1 fruit fly cellular context compared by ENCODE assay signal in the genomic region with DNA sequence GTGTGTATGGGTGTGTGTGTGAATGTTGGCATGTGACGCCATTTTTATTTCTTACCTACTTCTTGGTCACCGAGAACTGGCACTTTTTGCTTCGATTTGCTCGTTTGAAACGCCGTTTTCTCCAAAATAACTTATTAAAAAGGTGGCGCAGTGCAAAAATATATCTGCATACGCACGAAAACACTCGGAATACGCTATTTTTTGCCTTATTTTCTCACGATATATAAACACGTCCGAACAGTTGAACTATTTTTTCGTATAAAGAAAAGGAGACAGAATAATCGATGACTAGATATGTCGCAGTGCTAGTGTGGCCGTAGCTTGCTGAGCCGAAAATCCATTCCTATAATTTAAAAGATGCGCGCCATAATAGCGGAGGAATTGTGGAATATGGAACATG.
TF ChIP-seq lines count a peak whose summit lies in the region.

Gene CG6700 (minus strand): TSS at position 272 of the 400 bp plus-strand sequence.

TF ChIP-seq in whole organism, embryonic, 481 proteins besides CTCF, POLR2A, EP300 and RAD21 (continued from another document):
- TF ChIP-seq HmgZ (tag; optimal IDR thresholded peaks at IDR 0.05; lab: Kevin White, UChicago) (peak; percentile 30), cg (GFP tag; optimal IDR thresholded peaks at IDR 0.05; lab: Kevin White, UChicago) (peak; percentile 88), CG5953 (GFP tag; IDR thresholded peaks at IDR 0.05; lab: Robert Waterston, UW) (no peak), CG3726 (GFP tag; IDR thresholded peaks at IDR 0.05; lab: Robert Waterston, UW) (no peak), exex (tag; optimal IDR thresholded peaks at IDR 0.05; lab: Kevin White, UChicago) (no peak), CG4617 (GFP tag; optimal IDR thresholded peaks at IDR 0.05; lab: Kevin White, UChicago; ENCODE audit: borderline replicate concordance) (peak; percentile 69), gro (GFP tag; optimal IDR thresholded peaks at IDR 0.05; lab: Kevin White, UChicago) (peak; percentile 49), MESR4 (GFP tag; optimal IDR thresholded peaks at IDR 0.05; lab: Kevin White, UChicago) (peak; percentile 98), pzg (GFP tag; optimal IDR thresholded peaks at IDR 0.05; lab: Kevin White, UChicago) (peak; percentile 64), Max (GFP tag; optimal IDR thresholded peaks at IDR 0.05; lab: Kevin White, UChicago) (peak; percentile 11), YL-1 (GFP tag; optimal IDR thresholded peaks at IDR 0.05; lab: Kevin White, UChicago) (peak; percentile 98), CG7556 (GFP tag; optimal IDR thresholded peaks at IDR 0.05; lab: Kevin White, UChicago) (no peak), nerfin-1 (tag; optimal IDR thresholded peaks at IDR 0.05; lab: Kevin White, UChicago) (peak; percentile 98), Dek (tag; optimal IDR thresholded peaks at IDR 0.05; lab: Kevin White, UChicago) (no peak), gfzf (GFP tag; optimal IDR thresholded peaks at IDR 0.05; lab: Kevin White, UChicago) (peak; percentile 82), Bgb (GFP tag; IDR thresholded peaks at IDR 0.05; lab: Robert Waterston, UW; ENCODE audit: partially characterized antibody) (no peak), CG9797 (GFP tag; optimal IDR thresholded peaks at IDR 0.05; lab: Kevin White, UChicago) (peak; percentile 75), CG13624 (GFP tag; optimal IDR thresholded peaks at IDR 0.05; lab: Kevin White, UChicago) (peak; percentile 28), Dp (GFP tag; optimal IDR thresholded peaks at IDR 0.05; lab: Kevin White, UChicago) (peak; percentile 92), inv (GFP tag; IDR thresholded peaks at IDR 0.05; lab: Robert Waterston, UW; ENCODE audit: partially characterized antibody) (no peak), CG13424 (tag; optimal IDR thresholded peaks at IDR 0.05; lab: Kevin White, UChicago) (no peak), Dref (GFP tag; IDR thresholded peaks at IDR 0.05; lab: Robert Waterston, UW) (peak; percentile 59), hkb (optimal IDR thresholded peaks at IDR 0.05; lab: Kevin White, UChicago) (no peak), hkb (GFP tag; IDR thresholded peaks at IDR 0.05; lab: Robert Waterston, UW) (0 out of 2 replicates have a peak, but pooled peaks have one; percentile 17), cad (GFP tag; optimal IDR thresholded peaks at IDR 0.05; lab: Kevin White, UChicago) (no peak), tll (GFP tag; optimal IDR thresholded peaks at IDR 0.05; lab: Kevin White, UChicago) (no peak), CG4282 (GFP tag; optimal IDR thresholded peaks at IDR 0.05; lab: Kevin White, UChicago) (no peak), CG18764 (GFP tag; optimal IDR thresholded peaks at IDR 0.05; lab: Kevin White, UChicago) (no peak), Dip2 (GFP tag; IDR thresholded peaks at IDR 0.05; lab: Robert Waterston, UW) (no peak), sug (tag; optimal IDR thresholded peaks at IDR 0.05; lab: Kevin White, UChicago) (no peak), prd (optimal IDR thresholded peaks at IDR 0.05; lab: Kevin White, UChicago) (no peak), prd (GFP tag; IDR thresholded peaks at IDR 0.05; lab: Robert Waterston, UW) (no peak), CkIIα-i1 (GFP tag; IDR thresholded peaks at IDR 0.05; lab: Robert Waterston, UW) (no peak), dm (GFP tag; optimal IDR thresholded peaks at IDR 0.05; lab: Kevin White, UChicago) (peak; percentile 9), CG1024 (GFP tag; IDR thresholded peaks at IDR 0.05; lab: Robert Waterston, UW) (no peak), CG34376 (GFP tag; optimal IDR thresholded peaks at IDR 0.05; lab: Kevin White, UChicago) (peak; percentile 55), lov (optimal IDR thresholded peaks at IDR 0.05; lab: Kevin White, UChicago) (no peak), lov (GFP tag; IDR thresholded peaks at IDR 0.05; lab: Robert Waterston, UW) (no peak), CG2116 (GFP tag; optimal IDR thresholded peaks at IDR 0.05; lab: Kevin White, UChicago) (peak; percentile 42), kay (GFP tag; optimal IDR thresholded peaks at IDR 0.05; lab: Kevin White, UChicago) (peak; percentile 63), CG3995 (GFP tag; optimal IDR thresholded peaks at IDR 0.05; lab: Kevin White, UChicago) (peak; percentile 20), CG11723 (GFP tag; optimal IDR thresholded peaks at IDR 0.05; lab: Kevin White, UChicago) (no peak), CG13287 (GFP tag; IDR thresholded peaks at IDR 0.05; lab: Robert Waterston, UW; ENCODE audit: partially characterized antibody) (peak; percentile 45), CG4328 (GFP tag; optimal IDR thresholded peaks at IDR 0.05; lab: Kevin White, UChicago) (no peak), Ravus (GFP tag; IDR thresholded peaks at IDR 0.05; lab: Robert Waterston, UW) (no peak), D (optimal IDR thresholded peaks at IDR 0.05; lab: Kevin White, UChicago) (peak; percentile 41), D (GFP tag; optimal IDR thresholded peaks at IDR 0.05; lab: Kevin White, UChicago) (no peak), al (GFP tag; IDR thresholded peaks at IDR 0.05; lab: Robert Waterston, UW) (no peak), CG17829 (tag; optimal IDR thresholded peaks at IDR 0.05; lab: Kevin White, UChicago) (peak; percentile 9), Ets97D (GFP tag; optimal IDR thresholded peaks at IDR 0.05; lab: Kevin White, UChicago) (peak; percentile 17), sim (GFP tag; IDR thresholded peaks at IDR 0.05; lab: Robert Waterston, UW) (no peak), Hsf (GFP tag; optimal IDR thresholded peaks at IDR 0.05; lab: Kevin White, UChicago) (no peak), wdn (GFP tag; IDR thresholded peaks at IDR 0.05; lab: Robert Waterston, UW) (no peak), NC2β (GFP tag; optimal IDR thresholded peaks at IDR 0.05; lab: Kevin White, UChicago) (no peak), CG10565 (GFP tag; optimal IDR thresholded peaks at IDR 0.05; lab: Kevin White, UChicago) (no peak), CG10274 (GFP tag; optimal IDR thresholded peaks at IDR 0.05; lab: Kevin White, UChicago) (no peak), CG11093 (GFP tag; IDR thresholded peaks at IDR 0.05; lab: Robert Waterston, UW) (no peak), CG7745 (tag; optimal IDR thresholded peaks at IDR 0.05; lab: Kevin White, UChicago) (no peak), CG2129 (GFP tag; IDR thresholded peaks at IDR 0.05; lab: Robert Waterston, UW; ENCODE audit: partially characterized antibody) (no peak), CG34422 (GFP tag; IDR thresholded peaks at IDR 0.05; lab: Robert Waterston, UW) (peak; percentile 50; the same call in 1 of the 3 replicates), tna (GFP tag; IDR thresholded peaks at IDR 0.05; lab: Robert Waterston, UW; ENCODE audit: partially characterized antibody) (0 out of 2 replicates have a peak, but pooled peaks have one; percentile 30), Med (GFP tag; lab: Kevin White, UChicago) (peak; percentile 71), CG17328 (GFP tag; IDR thresholded peaks at IDR 0.05; lab: Robert Waterston, UW) (no peak), pfk (GFP tag; optimal IDR thresholded peaks at IDR 0.05; lab: Kevin White, UChicago) (peak; percentile 90), CG7963 (GFP tag; IDR thresholded peaks at IDR 0.05; lab: Robert Waterston, UW; ENCODE audit: partially characterized antibody) (no peak), Sry-δ (GFP tag; optimal IDR thresholded peaks at IDR 0.05; lab: Kevin White, UChicago) (peak; percentile 33), CG11695 (GFP tag; IDR thresholded peaks at IDR 0.05; lab: Robert Waterston, UW) (peak; percentile 42; the same call in 2 of the 3 replicates), Fer1 (GFP tag; optimal IDR thresholded peaks at IDR 0.05; lab: Kevin White, UChicago) (peak; percentile 47), CG15514 (GFP tag; optimal IDR thresholded peaks at IDR 0.05; lab: Kevin White, UChicago) (peak; percentile 58), jing (GFP tag; optimal IDR thresholded peaks at IDR 0.05; lab: Kevin White, UChicago) (no peak), CG10267 (tag; optimal IDR thresholded peaks at IDR 0.05; lab: Kevin White, UChicago) (peak; percentile 32), CG6765 (GFP tag; optimal IDR thresholded peaks at IDR 0.05; lab: Kevin White, UChicago) (no peak), CG15479 (GFP tag; optimal IDR thresholded peaks at IDR 0.05; lab: Kevin White, UChicago) (peak; percentile 30), sd (tag; optimal IDR thresholded peaks at IDR 0.05; lab: Kevin White, UChicago) (peak; percentile 95), scrt (GFP tag; optimal IDR thresholded peaks at IDR 0.05; lab: Kevin White, UChicago) (peak; percentile 21), croc (GFP tag; conservative IDR thresholded peaks at IDR 0.05; lab: Robert Waterston, UW) (no peak), Scr (GFP tag; IDR thresholded peaks at IDR 0.05; lab: Robert Waterston, UW; ENCODE audit: partially characterized antibody) (peak; percentile 40), trem (tag; optimal IDR thresholded peaks at IDR 0.05; lab: Kevin White, UChicago) (peak; percentile 55), E2f2 (GFP tag; IDR thresholded peaks at IDR 0.05; lab: Robert Waterston, UW) (peak; percentile 91)
